Fruit fly (Drosophila melanogaster): ENCODE measurements around the gene Trm7-34.
A peak's percentile ranks its signal among the peaks of the same experiment; 100 is the strongest.

Trm7-34 gene

DNA sequence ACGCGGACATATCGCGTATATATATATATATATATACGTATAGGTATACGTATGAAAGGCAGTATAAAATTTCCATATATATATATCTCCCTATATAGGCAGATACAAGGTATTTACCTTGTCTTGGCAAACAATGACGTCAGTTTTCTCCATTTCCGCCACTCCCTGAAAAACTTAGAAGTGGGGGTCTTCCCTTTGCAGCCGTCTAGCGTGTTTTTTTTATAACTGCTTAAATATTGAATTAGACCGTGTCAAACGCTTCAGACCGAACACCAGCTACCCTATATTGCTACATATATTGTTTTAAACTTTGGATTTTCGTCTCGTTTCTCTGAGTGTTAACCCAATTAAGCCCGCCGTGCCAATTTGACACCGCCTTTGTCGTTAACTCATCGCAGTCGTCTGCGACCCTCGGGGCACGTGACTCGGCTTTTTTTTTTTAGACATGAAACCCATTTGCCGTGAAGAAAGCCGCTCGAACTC, 43.0 kb upstream of the Trm7-34 start:
- TF ChIP-seq OdsH (GFP tag; optimal IDR thresholded peaks at IDR 0.05), result peak; percentile 1
- peak; percentile 74 for TF ChIP-seq fkh (GFP tag; optimal IDR thresholded peaks at IDR 0.05)
- no peak for TF ChIP-seq CG6276 (GFP tag; optimal IDR thresholded peaks at IDR 0.05)
- TF ChIP-seq spab (GFP tag; optimal IDR thresholded peaks at IDR 0.05), result peak; percentile 8
- peak; percentile 12 for TF ChIP-seq CG10631 (GFP tag; optimal IDR thresholded peaks at IDR 0.05)
- 0 out of 2 replicates have a peak, but pooled peaks have one; percentile 15 for TF ChIP-seq CG15336 (GFP tag; IDR thresholded peaks at IDR 0.05)
- TF ChIP-seq CG8632 (GFP tag; optimal IDR thresholded peaks at IDR 0.05), result peak; percentile 13
- TF ChIP-seq CG3919 (GFP tag; optimal IDR thresholded peaks at IDR 0.05), result no peak
- peak; percentile 49 for TF ChIP-seq Eip78C (GFP tag)
- TF ChIP-seq net (GFP tag; optimal IDR thresholded peaks at IDR 0.05), result no peak

dm6 chr3R:21169525-21170149, 36.0 kb upstream of the Trm7-34 start:
- TF ChIP-seq Eip78C (GFP tag) (no peak), ss (GFP tag; optimal IDR thresholded peaks at IDR 0.05) (no peak), CG15336 (GFP tag; IDR thresholded peaks at IDR 0.05) (no peak), Ets96B (tag; optimal IDR thresholded peaks at IDR 0.05) (no peak), eg (GFP tag; IDR thresholded peaks at IDR 0.05) (peak; percentile 63; the same call in 2 of the 3 replicates)

dm6 chr3R:21168105-21168504, 34.4 kb upstream of the Trm7-34 start, which contains the start of gene Snmp1:
Gene Snmp1, minus strand, starts transcription at chr3R:21168205.
- no peak for TF ChIP-seq Hr39 (GFP tag; optimal IDR thresholded peaks at IDR 0.05)

- TF ChIP-seq CG8632 (GFP tag; optimal IDR thresholded peaks at IDR 0.05) (no peak), CG3919 (GFP tag; optimal IDR thresholded peaks at IDR 0.05) (no peak), fkh (GFP tag; optimal IDR thresholded peaks at IDR 0.05) (peak; percentile 59), CG31627 (GFP tag; optimal IDR thresholded peaks at IDR 0.05) (no peak), CG6163 (GFP tag; IDR thresholded peaks at IDR 0.05) (no peak), Eip75B (GFP tag; optimal IDR thresholded peaks at IDR 0.05) (no peak), vri (GFP tag; optimal IDR thresholded peaks at IDR 0.05) (peak; percentile 77), Smox (GFP tag; optimal IDR thresholded peaks at IDR 0.05) (no peak)
Observed at dm6 chr3R:21163318-21163828, 29.7 kb upstream of the Trm7-34 start, which contains the start of gene CG5810. Gene CG5810, plus strand, starts transcription at chr3R:21163778.

- TF ChIP-seq CG7368 (GFP tag; optimal IDR thresholded peaks at IDR 0.05) (no peak), dac (GFP tag; optimal IDR thresholded peaks at IDR 0.05) (no peak), CG4318 (GFP tag; optimal IDR thresholded peaks at IDR 0.05) (no peak), CG3919 (GFP tag; optimal IDR thresholded peaks at IDR 0.05) (no peak), topi (GFP tag; optimal IDR thresholded peaks at IDR 0.05) (no peak), svp (GFP tag) (no peak), salr (GFP tag; optimal IDR thresholded peaks at IDR 0.05) (no peak), net (GFP tag; optimal IDR thresholded peaks at IDR 0.05) (no peak), achi (GFP tag; optimal IDR thresholded peaks at IDR 0.05) (no peak), Sox14 (GFP tag; optimal IDR thresholded peaks at IDR 0.05) (no peak), Ets21C (GFP tag; optimal IDR thresholded peaks at IDR 0.05) (no peak), CG31627 (GFP tag; optimal IDR thresholded peaks at IDR 0.05) (no peak), CG10631 (GFP tag; optimal IDR thresholded peaks at IDR 0.05) (no peak), Eip78C (GFP tag) (peak; percentile 59), CG9139 (GFP tag; optimal IDR thresholded peaks at IDR 0.05) (no peak), Eip75B (GFP tag; optimal IDR thresholded peaks at IDR 0.05) (no peak), CG8632 (GFP tag; optimal IDR thresholded peaks at IDR 0.05) (peak; percentile 3), dsx (GFP tag; optimal IDR thresholded peaks at IDR 0.05; ENCODE audit: poor library complexity, severe bottlenecking) (peak; percentile 76), CG8119 (GFP tag; IDR thresholded peaks at IDR 0.05) (0 out of 3 replicates have a peak, but pooled peaks have one; percentile 21), CG1621 (tag; optimal IDR thresholded peaks at IDR 0.05) (no peak), CG15336 (GFP tag; IDR thresholded peaks at IDR 0.05) (no peak), spab (GFP tag; optimal IDR thresholded peaks at IDR 0.05) (no peak), Hr39 (GFP tag; optimal IDR thresholded peaks at IDR 0.05) (no peak), CG11902 (GFP tag; optimal IDR thresholded peaks at IDR 0.05) (no peak), CG32006 (GFP tag; optimal IDR thresholded peaks at IDR 0.05) (peak; percentile 34), CG6276 (GFP tag; optimal IDR thresholded peaks at IDR 0.05) (no peak), lz (GFP tag; optimal IDR thresholded peaks at IDR 0.05) (no peak), Sox15 (GFP tag; optimal IDR thresholded peaks at IDR 0.05) (no peak), Smox (GFP tag; optimal IDR thresholded peaks at IDR 0.05) (no peak), fd85E (GFP tag; optimal IDR thresholded peaks at IDR 0.05) (no peak), Met (GFP tag; optimal IDR thresholded peaks at IDR 0.05) (no peak), CG6163 (GFP tag; IDR thresholded peaks at IDR 0.05) (no peak), OdsH (GFP tag; optimal IDR thresholded peaks at IDR 0.05) (no peak), CG6854 (GFP tag; optimal IDR thresholded peaks at IDR 0.05) (no peak), Lpt (GFP tag; optimal IDR thresholded peaks at IDR 0.05) (no peak)
Observed at dm6 chr3R:21161620-21162029, 27.9 kb upstream of the Trm7-34 start.

Data from whole organism, prepupa.